Fruit fly (Drosophila melanogaster): ENCODE measurements around the gene CG32815.

Gene CG32815

DNA sequence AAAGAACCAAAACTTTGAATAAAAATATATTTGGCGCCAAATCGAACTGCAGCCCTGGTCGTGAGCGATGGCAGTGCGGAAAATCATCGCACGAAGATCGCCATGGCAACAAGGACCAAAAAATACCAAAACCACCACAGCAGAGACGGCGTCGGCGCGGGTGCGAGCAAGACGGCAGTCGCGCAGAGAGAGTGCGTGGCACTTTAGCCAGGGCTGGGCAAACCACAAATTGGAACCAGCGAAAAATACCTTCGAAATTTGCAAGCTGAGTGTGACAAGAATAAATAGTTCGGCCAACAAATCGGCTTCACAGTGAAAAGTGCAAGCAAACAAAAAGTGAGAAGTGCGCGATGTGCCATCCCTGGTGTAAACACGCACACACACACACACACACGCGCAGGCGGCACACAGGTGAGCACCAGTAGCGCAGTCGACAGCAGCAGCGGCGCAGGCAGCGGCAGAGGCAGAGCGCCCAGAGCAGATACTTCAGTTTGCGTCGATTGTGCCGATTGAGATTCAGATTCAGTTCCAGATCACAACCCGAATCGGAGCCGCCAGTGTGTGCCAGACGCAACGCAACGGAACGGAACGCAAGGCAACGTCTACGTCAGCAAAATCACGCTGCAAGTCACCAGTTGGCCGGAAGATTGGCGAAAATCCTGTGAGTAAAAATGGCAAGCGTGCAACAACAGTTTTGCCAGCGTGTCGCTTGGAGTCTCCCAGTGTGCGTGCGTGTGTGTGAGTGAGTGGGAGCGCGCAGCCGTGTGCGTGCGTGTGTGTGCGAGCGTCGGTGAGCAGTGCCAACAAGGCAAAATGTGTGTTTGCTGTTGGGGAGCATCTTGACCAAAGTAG is 3.0 kb downstream of the CG32815 start, which contains the start of gene TRAM (continued):
- TF ChIP-seq fd3F (GFP tag; optimal IDR thresholded peaks at IDR 0.05) (peak; percentile 97), Xbp1 (GFP tag; optimal IDR thresholded peaks at IDR 0.05) (peak; percentile 99), gsb (GFP tag; IDR thresholded peaks at IDR 0.05) (peak; percentile 98), CG1647 (GFP tag; optimal IDR thresholded peaks at IDR 0.05) (peak; percentile 95), Vsx1 (GFP tag; optimal IDR thresholded peaks at IDR 0.05) (peak; percentile 94), pros (GFP tag; optimal IDR thresholded peaks at IDR 0.05) (peak; percentile 78), CG3726 (GFP tag; IDR thresholded peaks at IDR 0.05) (peak; percentile 99), Hr78 (GFP tag; optimal IDR thresholded peaks at IDR 0.05) (peak in 1 of 2 experiments; percentile 85), repo (GFP tag; optimal IDR thresholded peaks at IDR 0.05) (peak; percentile 96), CG9727 (GFP tag; optimal IDR thresholded peaks at IDR 0.05) (peak; percentile 99), CG8290 (GFP tag; optimal IDR thresholded peaks at IDR 0.05) (peak; percentile 96), CG8290 (tag; optimal IDR thresholded peaks at IDR 0.05) (peak; percentile 97 to 99), D19A (tag; optimal IDR thresholded peaks at IDR 0.05) (peak; percentile 92), CG18619 (GFP tag; optimal IDR thresholded peaks at IDR 0.05) (peak; percentile 99), CG18599 (GFP tag; optimal IDR thresholded peaks at IDR 0.05) (peak; percentile 99), Drgx (GFP tag; IDR thresholded peaks at IDR 0.05) (peak; percentile 99), chm (GFP tag; IDR thresholded peaks at IDR 0.05) (peak; percentile 99), HHEX (GFP tag; optimal IDR thresholded peaks at IDR 0.05) (peak; percentile 99), mld (GFP tag; IDR thresholded peaks at IDR 0.05; ENCODE audit: partially characterized antibody) (peak; percentile 69; the same call in 1 of the 3 replicates), trh (GFP tag; optimal IDR thresholded peaks at IDR 0.05) (peak; percentile 94), Fer3 (tag; optimal IDR thresholded peaks at IDR 0.05) (peak; percentile 97), CG4282 (GFP tag; optimal IDR thresholded peaks at IDR 0.05) (peak; percentile 95), CG17359 (tag; optimal IDR thresholded peaks at IDR 0.05) (peak; percentile 98), Bgb (GFP tag; IDR thresholded peaks at IDR 0.05; ENCODE audit: partially characterized antibody) (peak; percentile 90), gem (tag; optimal IDR thresholded peaks at IDR 0.05) (peak; percentile 98), seq (GFP tag; IDR thresholded peaks at IDR 0.05) (peak; percentile 99), fd64A (GFP tag; optimal IDR thresholded peaks at IDR 0.05) (peak; percentile 96), row (GFP tag; IDR thresholded peaks at IDR 0.05) (peak; percentile 99), CG3847 (GFP tag; IDR thresholded peaks at IDR 0.05) (peak; percentile 99), CG8924 (tag; optimal IDR thresholded peaks at IDR 0.05) (peak; percentile 93), NC2α (GFP tag; optimal IDR thresholded peaks at IDR 0.05) (peak; percentile 98), Lpt (GFP tag; optimal IDR thresholded peaks at IDR 0.05) (no peak), CG15601 (tag; optimal IDR thresholded peaks at IDR 0.05) (peak; percentile 96), Antp (GFP tag; optimal IDR thresholded peaks at IDR 0.05) (peak; percentile 99), CG14710 (tag; optimal IDR thresholded peaks at IDR 0.05) (peak; percentile 96), Gsc (GFP tag; IDR thresholded peaks at IDR 0.05) (peak; percentile 96), CG33213 (GFP tag; optimal IDR thresholded peaks at IDR 0.05) (peak; percentile 98), CG6791 (GFP tag; IDR thresholded peaks at IDR 0.05; ENCODE audit: partially characterized antibody) (peak; percentile 82), aop (GFP tag; IDR thresholded peaks at IDR 0.05) (peak; percentile 97), grau (tag; optimal IDR thresholded peaks at IDR 0.05) (peak; percentile 93), ash1 (GFP tag; optimal IDR thresholded peaks at IDR 0.05) (peak; percentile 93), Hr51 (GFP tag; optimal IDR thresholded peaks at IDR 0.05) (peak; percentile 96 to 99), sr (GFP tag; IDR thresholded peaks at IDR 0.05) (peak; percentile 97), CG11560 (tag; IDR thresholded peaks at IDR 0.05) (peak; percentile 92), CG6765 (GFP tag; optimal IDR thresholded peaks at IDR 0.05) (peak; percentile 95), sd (tag; optimal IDR thresholded peaks at IDR 0.05) (peak; percentile 90), shn (GFP tag; optimal IDR thresholded peaks at IDR 0.05) (peak; percentile 98), CG14667 (GFP tag; IDR thresholded peaks at IDR 0.05) (peak; percentile 97)
